Worm (Caenorhabditis elegans) whole organism, young adult: ENCODE data around the gene F09E10.5.

ENCODE experiments used
- F10E7.11 ChIP-seq: sonication (generic microtip); optimal IDR thresholded peaks from 2 replicates; lab custom pipeline; 2017; ENCODE audit warnings: mild to moderate bottlenecking, missing genetic modification characterization, moderate library complexity, missing compliant biosample characterization
- Y53F4B.3 ChIP-seq: fragments of 200-800 bp; sonication (Bioruptor generic); IDR thresholded peaks from 2 replicates; pipeline ENCODE4 v1.3.6; 2022; ENCODE audit warnings: missing genetic modification reagents, missing genetic modification characterization, missing compliant biosample characterization
- atf-7 ChIP-seq: sonication (generic microtip); optimal IDR thresholded peaks from 2 replicates; lab custom pipeline; 2017; ENCODE audit warnings: mild to moderate bottlenecking, missing genetic modification characterization, missing compliant biosample characterization
- attf-6 ChIP-seq: fragments of 200-800 bp; sonication (Bioruptor generic); IDR thresholded peaks from 2 replicates; pipeline ENCODE4 v1.3.6; 2022; ENCODE audit warnings: missing genetic modification reagents, missing genetic modification characterization, missing compliant biosample characterization
- ceh-40 ChIP-seq: fragments of 200-800 bp; sonication (Bioruptor generic); IDR thresholded peaks from 2 replicates; pipeline ENCODE4 v1.3.6; 2022; ENCODE audit warnings: missing genetic modification characterization, missing compliant biosample characterization
- ceh-79 ChIP-seq: sonication (generic microtip); optimal IDR thresholded peaks from 2 replicates; lab custom pipeline; 2017; ENCODE audit warnings: mild to moderate bottlenecking, missing genetic modification characterization, missing compliant biosample characterization
- ceh-91 ChIP-seq: fragments of 200-800 bp; sonication (Bioruptor generic); IDR thresholded peaks from 2 replicates; pipeline ENCODE4 v1.3.6; 2022; ENCODE audit warnings: missing genetic modification reagents, missing genetic modification characterization, missing compliant biosample characterization
- chd-7 ChIP-seq: sonication (generic microtip); optimal IDR thresholded peaks from 2 replicates; lab custom pipeline; 2016; ENCODE audit warnings: mild to moderate bottlenecking, missing genetic modification characterization, moderate library complexity, missing compliant biosample characterization
- dpl-1 ChIP-seq: fragments of 150-350 bp; optimal IDR thresholded peaks from 2 replicates; lab custom pipeline; 2014; ENCODE audit warnings: missing biosample characterization, missing genetic modification reagents, missing genetic modification characterization
- egl-44 ChIP-seq: fragments of 200-800 bp; sonication (Bioruptor generic); IDR thresholded peaks from 2 replicates; pipeline ENCODE4 v1.3.6; 2022; ENCODE audit warnings: missing genetic modification reagents, missing genetic modification characterization, missing compliant biosample characterization
- egrh-3 ChIP-seq: fragments of 200-800 bp; sonication (Bioruptor generic); IDR thresholded peaks from 2 replicates; pipeline ENCODE4 v1.3.6; 2022; ENCODE audit warnings: missing genetic modification reagents, missing genetic modification characterization, missing compliant biosample characterization
- ekl-4 ChIP-seq: fragments of 200-800 bp; sonication (Bioruptor generic); IDR thresholded peaks from 2 replicates; pipeline ENCODE4 v1.3.6; 2022; ENCODE audit warnings: missing genetic modification reagents, missing genetic modification characterization, missing compliant biosample characterization
- ets-4 ChIP-seq: fragments of 200-800 bp; sonication (Bioruptor generic); optimal IDR thresholded peaks from 2 replicates; lab custom pipeline; 2018; ENCODE audit warnings: mild to moderate bottlenecking, missing genetic modification characterization, missing compliant biosample characterization
- hlh-12 ChIP-seq: sonication (generic microtip); optimal IDR thresholded peaks from 2 replicates; lab custom pipeline; 2016; ENCODE audit warnings: missing genetic modification characterization, missing compliant biosample characterization
- hmg-1.2 ChIP-seq: fragments of 200-800 bp; sonication (Bioruptor generic); IDR thresholded peaks from 2 replicates; pipeline ENCODE4 v1.3.6; 2022; ENCODE audit warnings: missing genetic modification reagents, missing genetic modification characterization, missing compliant biosample characterization
- hmg-20 ChIP-seq: fragments of 200-800 bp; sonication (Bioruptor generic); IDR thresholded peaks from 2 replicates; pipeline ENCODE4 v1.3.6; 2022; ENCODE audit warnings: missing genetic modification reagents, missing genetic modification characterization, missing compliant biosample characterization
- lin-35 ChIP-seq, 3 experiments: fragments of 150-350 bp in 2 of 3; sonication (generic microtip) in 1 of 3; optimal IDR thresholded peaks; 2 replicates each; lab custom pipeline; 2014 to 2018; ENCODE audit warnings: missing biosample characterization in 3 of 3, missing genetic modification characterization in 3 of 3, missing genetic modification reagents in 3 of 3
- lin-40 ChIP-seq: sonication (generic microtip); optimal IDR thresholded peaks from 2 replicates; lab custom pipeline; 2016; ENCODE audit warnings: missing genetic modification characterization, mild to moderate bottlenecking, missing compliant biosample characterization, missing genotype, missing genetic modification reagents
- lin-54 ChIP-seq: fragments of 200-800 bp; sonication (Bioruptor generic); optimal IDR thresholded peaks from 2 replicates; lab custom pipeline; 2018; ENCODE audit warnings: mild to moderate bottlenecking, missing genetic modification characterization, missing compliant biosample characterization
- madf-3 ChIP-seq: fragments of 200-800 bp; sonication (Bioruptor generic); IDR thresholded peaks from 2 replicates; pipeline ENCODE4 v1.3.6; 2022; ENCODE audit warnings: missing genetic modification reagents, missing genetic modification characterization, missing compliant biosample characterization
- mcd-1 ChIP-seq: fragments of 200-800 bp; sonication (Bioruptor generic); IDR thresholded peaks from 2 replicates; pipeline ENCODE4 v1.3.6; 2022; ENCODE audit warnings: missing genetic modification reagents, missing genetic modification characterization, missing compliant biosample characterization
- nfya-1 ChIP-seq: sonication (generic microtip); optimal IDR thresholded peaks from 2 replicates; lab custom pipeline; 2017; ENCODE audit warnings: antibody characterized with exemption, missing compliant biosample characterization, missing genetic modification characterization, borderline replicate concordance; ENCODE audit not compliant: insufficient read depth
- nhr-179 ChIP-seq: sonication (generic microtip); optimal IDR thresholded peaks from 2 replicates; lab custom pipeline; 2016; ENCODE audit warnings: mild to moderate bottlenecking, missing genetic modification characterization, missing compliant biosample characterization
- nhr-27 ChIP-seq: fragments of 200-800 bp; sonication (Bioruptor generic); optimal IDR thresholded peaks from 2 replicates; lab custom pipeline; 2018; ENCODE audit warnings: mild to moderate bottlenecking, missing genetic modification characterization, moderate library complexity, missing compliant biosample characterization
- nhr-90 ChIP-seq: sonication (generic microtip); optimal IDR thresholded peaks from 2 replicates; lab custom pipeline; 2016; ENCODE audit warnings: missing genotype, mild to moderate bottlenecking, missing genetic modification characterization, missing compliant biosample characterization
- sdz-38 ChIP-seq: sonication (generic microtip); optimal IDR thresholded peaks from 2 replicates; lab custom pipeline; 2016; ENCODE audit warnings: missing genotype, missing genetic modification characterization, missing compliant biosample characterization
- snpc-1.1 ChIP-seq: sonication (generic microtip); optimal IDR thresholded peaks from 2 replicates; lab custom pipeline; 2017; ENCODE audit warnings: missing genetic modification characterization, mild to moderate bottlenecking, missing compliant biosample characterization, antibody characterized with exemption, moderate library complexity, missing genotype, missing genetic modification reagents; ENCODE audit not compliant: insufficient read depth
- snpc-1.3 ChIP-seq: sonication (generic microtip); optimal IDR thresholded peaks from 2 replicates; lab custom pipeline; 2017; ENCODE audit warnings: missing genetic modification characterization, mild to moderate bottlenecking, missing compliant biosample characterization, antibody characterized with exemption, moderate library complexity, missing genotype, missing genetic modification reagents; ENCODE audit not compliant: insufficient read depth
- tbx-9 ChIP-seq: sonication (generic microtip); optimal IDR thresholded peaks from 2 replicates; lab custom pipeline; 2016; ENCODE audit warnings: borderline replicate concordance, missing genetic modification characterization, inconsistent platforms, missing compliant biosample characterization
- unc-130 ChIP-seq: sonication (generic microtip); optimal IDR thresholded peaks from 2 replicates; lab custom pipeline; 2016; ENCODE audit warnings: missing genetic modification reagents, missing genetic modification characterization, missing compliant biosample characterization
- zfh-2 ChIP-seq: fragments of 200-800 bp; sonication (Bioruptor generic); conservative IDR thresholded peaks from 2 replicates; pipeline ENCODE4 v1.3.6; 2022; ENCODE audit warnings: missing genetic modification reagents, missing genetic modification characterization, missing compliant biosample characterization
- ztf-18 ChIP-seq: sonication (generic microtip); optimal IDR thresholded peaks from 2 replicates; lab custom pipeline; 2016; ENCODE audit warnings: missing genotype, mild to moderate bottlenecking, missing genetic modification characterization, missing compliant biosample characterization
- ztf-22 ChIP-seq: fragments of 200-800 bp; sonication (Bioruptor generic); optimal IDR thresholded peaks from 2 replicates; lab custom pipeline; 2018; ENCODE audit warnings: mild to moderate bottlenecking, missing genetic modification characterization, moderate library complexity, missing compliant biosample characterization
- ztf-26 ChIP-seq: sonication (generic microtip); optimal IDR thresholded peaks from 2 replicates; lab custom pipeline; 2017; ENCODE audit warnings: missing genetic modification characterization, missing compliant biosample characterization
- ztf-3 ChIP-seq: fragments of 200-800 bp; sonication (Bioruptor generic); optimal IDR thresholded peaks from 2 replicates; lab custom pipeline; 2018; ENCODE audit warnings: mild to moderate bottlenecking, missing genetic modification characterization, missing compliant biosample characterization

The F09E10.5 gene

DNA sequence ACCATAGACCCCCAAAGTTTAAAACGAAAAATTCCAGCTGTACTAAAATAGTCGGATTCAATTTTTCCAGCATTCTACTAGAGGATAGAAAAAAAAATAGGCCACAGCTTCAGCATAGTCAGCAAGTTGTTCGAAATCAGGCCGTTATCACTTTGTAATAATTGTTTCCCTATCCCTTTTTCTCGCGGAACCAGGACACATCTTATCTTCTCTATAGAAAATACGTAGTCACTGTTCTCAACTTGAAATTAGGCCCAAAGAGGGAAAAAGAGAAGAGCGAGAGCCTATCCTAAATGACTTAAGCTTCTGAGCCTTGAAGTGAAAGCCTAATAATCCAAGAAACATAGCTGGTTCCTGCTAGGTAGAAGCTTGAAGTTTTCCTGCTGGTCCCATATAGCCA, 48.5 kb downstream of the F09E10.5 start (continued):
- TF ChIP-seq dpl-1 (GFP tag; lab: Kevin White, UChicago) (no peak), nhr-179 (tag; lab: Kevin White, UChicago) (no peak), attf-6 (GFP tag; lab: Robert Waterston, UW) (no peak)

DNA sequence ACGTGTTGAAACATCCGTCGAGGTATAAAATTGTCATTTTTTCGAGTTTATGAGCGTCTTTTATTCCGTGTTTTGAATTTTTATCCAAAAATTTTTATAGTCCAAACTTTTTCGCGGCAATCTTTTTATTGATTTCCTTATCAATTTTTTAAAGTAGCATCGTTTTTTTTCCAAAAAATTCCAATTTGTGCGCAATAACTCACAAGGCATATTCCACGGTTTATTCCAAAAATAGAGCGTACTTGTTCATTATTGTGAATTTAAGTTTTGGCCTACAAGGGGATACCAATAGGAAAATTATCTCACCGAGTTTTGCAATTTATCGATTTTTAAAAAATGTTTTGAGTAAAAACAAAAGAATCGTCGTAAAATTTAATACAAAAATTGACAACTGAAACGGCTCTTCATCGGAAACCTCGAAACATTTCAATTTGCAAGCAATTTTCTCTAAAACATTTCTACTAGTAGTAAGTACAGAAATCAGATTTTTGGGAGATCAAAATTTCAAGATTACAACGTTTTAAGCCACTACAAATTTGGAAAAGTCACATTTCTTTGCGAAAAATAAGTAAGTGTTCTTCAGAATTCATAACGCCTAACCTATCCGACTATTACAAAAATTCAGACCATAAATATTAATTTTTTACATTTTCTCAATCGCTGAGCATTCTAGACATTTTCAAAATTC, 50.5 kb downstream of the F09E10.5 start:
- TF ChIP-seq nhr-90 (tag; lab: Kevin White, UChicago): no peak
- no peak for TF ChIP-seq chd-7
- no peak for TF ChIP-seq ztf-18 (tag; lab: Kevin White, UChicago)
- no peak for TF ChIP-seq nhr-179 (tag; lab: Kevin White, UChicago)
- no peak for TF ChIP-seq ceh-91 (GFP tag; lab: Robert Waterston, UW)
- TF ChIP-seq hlh-12 (tag; lab: Kevin White, UChicago): no peak
- no peak for TF ChIP-seq Y53F4B.3 (GFP tag; lab: Robert Waterston, UW)
- TF ChIP-seq madf-3 (GFP tag; lab: Robert Waterston, UW): no peak
- TF ChIP-seq hmg-20 (GFP tag; lab: Robert Waterston, UW): no peak
- TF ChIP-seq ets-4 (GFP tag; lab: Kevin White, UChicago): no peak
- TF ChIP-seq lin-54 (GFP tag; lab: Kevin White, UChicago): no peak
- no peak for TF ChIP-seq ceh-40 (GFP tag; lab: Robert Waterston, UW)
- TF ChIP-seq snpc-1.3: no peak
- no peak for TF ChIP-seq snpc-1.1
- TF ChIP-seq unc-130 (GFP tag; lab: Kevin White, UChicago): no peak
- TF ChIP-seq ztf-22 (GFP tag; lab: Kevin White, UChicago): no peak
- no peak for TF ChIP-seq egl-44 (GFP tag; lab: Robert Waterston, UW)
- TF ChIP-seq nfya-1: no peak
- peak in 1 of 3 experiments; percentile 53 for TF ChIP-seq lin-35 (GFP tag; optimal IDR thresholded peaks at IDR 0.05; lab: Kevin White, UChicago)
- 0 out of 2 replicates have a peak, but pooled peaks have one; percentile 9 for TF ChIP-seq hmg-1.2
- no peak for TF ChIP-seq ceh-79 (tag; lab: Kevin White, UChicago)
- TF ChIP-seq atf-7 (tag; lab: Kevin White, UChicago): no peak
- TF ChIP-seq mcd-1 (GFP tag; lab: Robert Waterston, UW): no peak
- no peak for TF ChIP-seq ztf-3 (GFP tag; lab: Kevin White, UChicago)
- peak; percentile 41 for TF ChIP-seq lin-40
- TF ChIP-seq ekl-4 (GFP tag; lab: Robert Waterston, UW): no peak

DNA sequence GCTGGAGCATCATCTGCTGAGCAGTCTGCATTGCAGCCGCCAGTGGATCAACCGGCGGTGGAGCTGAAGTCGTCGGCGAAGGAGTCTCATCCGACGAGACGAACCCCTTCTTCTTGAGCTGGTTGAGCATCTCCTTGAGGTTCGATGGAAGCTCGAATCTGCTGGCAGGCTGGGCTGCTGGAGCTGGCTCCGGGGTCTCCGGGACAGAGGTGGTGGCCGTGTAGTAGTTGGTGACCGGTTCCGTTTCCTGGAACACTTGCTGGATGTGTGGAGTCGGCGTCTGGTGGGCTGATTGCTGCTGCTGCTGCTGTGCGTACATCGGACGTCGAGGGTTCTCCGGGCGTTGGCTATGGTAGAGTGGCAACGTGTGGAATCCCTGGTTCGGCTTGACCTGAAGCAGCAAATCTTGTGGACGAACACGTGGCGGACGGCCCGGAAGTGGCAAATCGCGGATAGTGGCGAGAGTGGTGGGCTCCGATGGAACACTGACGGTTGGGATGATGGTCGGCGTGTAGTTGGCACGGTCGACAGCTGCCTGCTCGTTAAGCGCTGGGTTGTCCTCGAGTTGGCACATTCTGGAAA, 52.5 kb downstream of the F09E10.5 start:
- TF ChIP-seq nhr-27 (tag; lab: Kevin White, UChicago) (no peak), tbx-9 (tag; lab: Kevin White, UChicago) (no peak), egrh-3 (GFP tag; lab: Robert Waterston, UW) (peak; percentile 79; the same call in 1 of the 2 replicates), zfh-2 (GFP tag; lab: Robert Waterston, UW) (peak; percentile 79), hmg-1.2 (no peak), ztf-26 (tag; lab: Kevin White, UChicago) (no peak), snpc-1.3 (no peak), F10E7.11 (tag; lab: Kevin White, UChicago) (no peak), sdz-38 (tag; lab: Kevin White, UChicago) (no peak)
